Worm (Caenorhabditis elegans) whole organism, L4/young adult: ENCODE data around the gene F27E5.3.

Experiments used
- W03F9.2 ChIP-seq: fragments of 150-350 bp; optimal IDR thresholded peaks from 2 replicates; lab custom pipeline; 2014; ENCODE audit warnings: missing biosample characterization, missing genetic modification characterization
- dao-5 ChIP-seq: sonication (generic microtip); optimal IDR thresholded peaks from 2 replicates; lab custom pipeline; 2016; ENCODE audit warnings: missing genotype, missing genetic modification characterization, moderate library complexity, missing compliant biosample characterization
- him-1 ChIP-seq: sonication (generic microtip); optimal IDR thresholded peaks from 2 replicates; lab custom pipeline; 2016; ENCODE audit warnings: missing genotype, missing genetic modification reagents, missing genetic modification characterization, missing compliant biosample characterization

The F27E5.3 gene

ce11 chrII:10144092-10144491 is at the start of gene F27E5.3:
Gene F27E5.3, minus strand, starts transcription at chrII:10144192.
- no peak for TF ChIP-seq W03F9.2 (tag; lab: Kevin White, UChicago)
- TF ChIP-seq dao-5, result no peak
- no peak for TF ChIP-seq him-1

DNA sequence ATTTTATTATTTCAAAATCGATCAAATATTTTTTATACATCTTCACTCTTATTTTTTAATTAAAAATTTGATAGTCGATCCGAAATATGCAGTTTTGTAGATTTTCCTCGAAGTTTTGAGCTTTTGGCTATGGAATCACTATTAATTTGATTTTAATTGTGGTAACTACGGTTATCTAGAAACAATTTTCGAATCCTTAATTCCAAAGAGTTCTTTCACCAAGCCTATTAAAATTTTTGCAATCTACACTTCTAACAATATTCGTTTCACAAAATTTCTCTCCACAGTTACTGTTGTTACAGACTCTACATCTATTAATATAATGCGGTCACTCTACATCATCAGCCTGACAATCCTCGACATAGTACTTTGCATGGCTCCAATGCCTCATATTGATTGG is 48.2 kb upstream of the F27E5.3 start, which contains the start of gene R05H5.7:
R05H5.7 (plus strand) TSS at position 301 of the 400 bp plus-strand sequence.
- TF ChIP-seq dao-5, result no peak
- TF ChIP-seq W03F9.2 (tag; lab: Kevin White, UChicago), result no peak
- no peak for TF ChIP-seq him-1

ce11 chrII:10189369-10189768 is 45.4 kb upstream of the F27E5.3 start, which contains the start of gene cdc-25.4:
Gene cdc-25.4, minus strand, starts transcription at chrII:10189469.
- TF ChIP-seq W03F9.2 (tag; lab: Kevin White, UChicago) (no peak), dao-5 (no peak), him-1 (no peak)

- TF ChIP-seq W03F9.2 (tag; lab: Kevin White, UChicago) (no peak), him-1 (no peak), dao-5 (no peak)
These were observed 43.8 kb upstream of the F27E5.3 start, which contains the start of gene srd-2 for ce11 chrII:10187808-10188207. Gene srd-2, minus strand, starts transcription at chrII:10187908.

DNA sequence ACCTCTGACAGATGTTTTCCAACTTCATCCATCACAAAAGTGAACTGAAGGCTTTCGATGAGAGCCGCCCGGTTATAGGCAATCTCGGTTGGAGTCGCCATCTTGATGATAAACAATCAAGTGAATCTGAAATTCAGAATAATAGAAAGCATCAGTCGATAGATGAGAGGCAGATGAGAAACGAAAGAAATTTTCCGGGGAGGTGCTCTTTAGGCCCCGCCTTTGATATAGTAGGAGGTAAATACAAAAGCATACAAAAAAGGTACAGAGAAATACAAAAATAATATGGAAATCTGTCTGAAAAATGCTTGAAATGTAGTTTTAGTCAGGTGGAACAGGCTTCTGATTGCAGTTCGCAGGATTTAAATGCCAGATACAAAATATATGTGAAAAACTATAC is 38.6 kb upstream of the F27E5.3 start, which contains the start of gene srd-1:
srd-1 (minus strand) TSS at position 101 of the 400 bp plus-strand sequence.
- no peak for TF ChIP-seq dao-5
- TF ChIP-seq him-1, result no peak
- no peak for TF ChIP-seq W03F9.2 (tag; lab: Kevin White, UChicago)

DNA sequence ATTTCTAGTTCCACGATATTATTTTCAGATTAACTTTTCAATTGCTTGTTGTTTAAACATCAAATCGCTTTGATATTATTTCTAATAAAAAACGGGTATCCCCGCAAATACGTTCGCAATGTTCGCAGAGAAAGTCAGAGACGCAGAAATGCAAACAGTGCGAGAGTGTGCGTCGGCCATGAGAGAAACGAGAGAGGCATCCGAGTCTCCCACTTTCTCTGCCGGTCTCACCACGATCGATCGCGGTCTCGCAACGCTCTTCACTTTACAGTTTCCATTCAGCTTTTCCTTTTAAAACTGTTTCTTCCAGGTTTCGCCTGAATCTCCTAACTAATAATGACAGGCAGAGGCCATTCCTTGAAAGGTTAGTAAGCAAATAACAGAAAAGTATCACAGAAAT is 30.3 kb upstream of the F27E5.3 start, which contains the start of gene F33H1.4:
F33H1.4 (plus strand) TSS at position 311 of the 400 bp plus-strand sequence.
- no peak for TF ChIP-seq W03F9.2 (tag; lab: Kevin White, UChicago)
- TF ChIP-seq dao-5, result no peak
- TF ChIP-seq him-1, result peak; percentile 22

DNA sequence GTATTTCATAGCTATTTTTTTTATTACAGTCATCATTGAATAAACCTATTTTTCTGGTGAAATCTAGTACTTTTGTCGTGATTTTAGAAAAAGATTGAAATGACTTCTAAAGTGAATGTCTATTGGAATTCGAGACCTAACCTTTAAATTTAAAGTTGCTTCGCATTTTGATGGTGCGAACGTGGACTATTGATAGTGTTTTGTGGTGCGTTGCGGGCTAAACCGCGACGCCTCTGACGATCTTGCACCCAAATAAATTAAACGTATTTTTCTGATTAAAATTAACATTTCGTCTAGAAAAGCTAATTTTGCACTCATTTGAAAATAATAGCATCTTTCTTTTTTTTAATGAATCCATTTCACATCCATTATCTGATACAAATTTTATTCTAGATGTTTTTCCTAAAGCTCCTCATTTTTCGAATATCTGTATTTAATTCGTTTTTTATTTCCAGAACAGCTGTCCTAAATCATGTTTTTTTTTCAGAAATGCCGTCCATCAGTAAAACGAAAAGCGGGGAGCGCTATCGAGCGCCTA is 28.5 kb upstream of the F27E5.3 start, which contains the start of gene wbp-11:
wbp-11 (plus strand) TSS at position 488 of the 538 bp plus-strand sequence.
- TF ChIP-seq him-1 (no peak), W03F9.2 (tag; lab: Kevin White, UChicago) (no peak), dao-5 (no peak)

- no peak for TF ChIP-seq him-1
- TF ChIP-seq dao-5, result no peak
- no peak for TF ChIP-seq W03F9.2 (tag; lab: Kevin White, UChicago)
These were observed 26.9 kb upstream of the F27E5.3 start, which contains the start of gene gpd-4 for ce11 chrII:10170837-10171318. Gene gpd-4, plus strand, starts transcription at chrII:10171268.

ce11 chrII:10168905-10169782 is 25.2 kb upstream of the F27E5.3 start, which contains the start of gene daf-19:
Gene daf-19, minus strand, starts transcription at chrII:10169346.
- no peak for TF ChIP-seq W03F9.2 (tag; lab: Kevin White, UChicago)
- peak; percentile 35 for TF ChIP-seq him-1
- no peak for TF ChIP-seq dao-5

DNA sequence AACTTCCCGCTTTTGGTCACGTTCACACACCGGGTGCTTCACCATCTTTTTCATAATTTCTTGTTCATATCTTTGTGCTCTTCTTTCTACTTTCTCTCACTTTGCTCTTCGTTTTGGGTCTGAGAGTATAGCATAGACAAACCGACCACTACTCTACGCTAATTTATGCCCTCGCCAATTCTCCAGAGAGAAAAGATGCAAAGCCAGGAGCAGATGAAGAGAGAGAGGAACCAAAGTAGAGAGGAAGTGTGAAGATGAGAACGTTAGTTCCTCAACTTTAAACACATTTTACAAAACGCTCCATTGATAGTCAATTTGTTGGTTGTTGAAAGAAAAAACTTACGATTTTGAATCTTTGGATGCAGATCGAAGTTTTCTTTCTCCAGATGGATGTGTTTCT is 23.7 kb upstream of the F27E5.3 start:
- TF ChIP-seq dao-5 (no peak), W03F9.2 (tag; lab: Kevin White, UChicago) (no peak), him-1 (no peak)

ce11 chrII:10166365-10166764 is 22.4 kb upstream of the F27E5.3 start:
- TF ChIP-seq him-1 (no peak), dao-5 (no peak), W03F9.2 (tag; lab: Kevin White, UChicago) (no peak)

DNA sequence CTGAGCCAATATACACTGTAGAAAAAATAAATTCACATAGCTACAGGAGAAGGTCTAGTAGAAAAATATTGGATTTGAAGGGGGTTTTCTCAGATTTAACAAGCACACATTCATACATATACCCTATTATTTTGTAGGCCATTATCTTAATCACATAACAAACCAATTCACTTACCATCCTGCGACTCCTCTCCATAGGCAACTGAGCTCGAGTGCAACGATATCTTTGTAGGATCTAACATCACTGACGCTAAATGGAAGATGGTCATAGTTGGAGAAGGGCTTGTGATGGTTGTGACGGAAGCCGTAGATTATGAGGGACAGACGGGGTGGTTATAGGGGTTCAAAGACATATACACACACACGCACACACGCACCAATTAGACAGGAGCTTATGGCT is 20.1 kb upstream of the F27E5.3 start:
- TF ChIP-seq dao-5 (no peak), W03F9.2 (tag; lab: Kevin White, UChicago) (no peak), him-1 (no peak)

ce11 chrII:10162785-10163184 is 18.8 kb upstream of the F27E5.3 start:
- TF ChIP-seq him-1 (no peak), W03F9.2 (tag; lab: Kevin White, UChicago) (no peak), dao-5 (no peak)

ce11 chrII:10155106-10155505 is 11.1 kb upstream of the F27E5.3 start, which contains the start of gene nlp-63:
Gene nlp-63, plus strand, starts transcription at chrII:10155406.
- TF ChIP-seq dao-5 (no peak), W03F9.2 (tag; lab: Kevin White, UChicago) (no peak)
